Fruit fly (Drosophila melanogaster): Measurements from ENCODE around the gene Oli.

Oli gene

DNA sequence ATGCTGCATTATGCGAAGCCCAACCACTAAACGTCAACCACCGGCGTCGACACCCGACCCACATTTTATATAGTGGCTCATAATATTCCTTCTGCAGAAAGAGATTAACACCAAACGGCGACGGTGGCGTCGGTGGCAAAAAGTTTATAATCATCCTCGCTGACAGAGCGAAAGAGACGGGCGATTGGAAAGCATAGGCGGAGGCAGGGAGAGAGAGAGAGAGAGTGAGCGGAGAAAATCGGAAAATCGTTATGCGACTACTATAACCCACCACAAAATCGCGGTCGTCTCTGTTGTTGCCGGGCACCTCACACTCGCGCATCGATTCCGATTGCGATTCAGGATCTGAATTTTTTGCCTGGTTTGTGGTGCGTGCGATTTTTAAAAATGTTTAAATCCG, at the start of gene Oli:
Gene Oli, plus strand, starts transcription at position 70 of the 400 bp plus-strand sequence.
- no peak for TF ChIP-seq Sin3A (optimal IDR thresholded peaks at IDR 0.05)
- no peak for TF ChIP-seq h (optimal IDR thresholded peaks at IDR 0.05)
- no peak for TF ChIP-seq Myc (optimal IDR thresholded peaks at IDR 0.05)
- no peak for TF ChIP-seq ttk (optimal IDR thresholded peaks at IDR 0.05)
- TF ChIP-seq psq (optimal IDR thresholded peaks at IDR 0.05), result no peak
- TF ChIP-seq insv (optimal IDR thresholded peaks at IDR 0.05), result no peak

DNA sequence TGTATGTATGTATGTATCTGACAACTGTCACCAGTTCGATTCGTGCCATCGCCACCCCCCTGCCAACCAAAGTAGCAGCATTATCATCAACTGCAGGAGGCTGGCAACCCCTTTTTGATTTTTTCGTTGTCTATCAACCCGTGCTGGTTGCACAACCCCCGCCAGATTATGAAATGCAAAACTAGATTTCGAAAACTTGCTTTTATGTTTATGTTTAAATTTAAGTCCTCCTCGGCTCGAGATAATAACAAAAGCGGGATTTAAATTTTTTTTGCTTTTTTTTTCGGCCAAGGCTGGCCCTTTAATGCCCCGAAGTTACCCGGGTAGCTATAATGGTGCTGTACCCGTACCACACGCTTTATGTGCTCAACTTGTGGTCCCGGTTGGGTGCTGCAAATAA, 47.9 kb upstream of the Oli start:
- TF ChIP-seq h (optimal IDR thresholded peaks at IDR 0.05) (no peak), insv (optimal IDR thresholded peaks at IDR 0.05) (no peak), psq (optimal IDR thresholded peaks at IDR 0.05) (no peak), Myc (optimal IDR thresholded peaks at IDR 0.05) (no peak), ttk (optimal IDR thresholded peaks at IDR 0.05) (no peak), Sin3A (optimal IDR thresholded peaks at IDR 0.05) (no peak)

DNA sequence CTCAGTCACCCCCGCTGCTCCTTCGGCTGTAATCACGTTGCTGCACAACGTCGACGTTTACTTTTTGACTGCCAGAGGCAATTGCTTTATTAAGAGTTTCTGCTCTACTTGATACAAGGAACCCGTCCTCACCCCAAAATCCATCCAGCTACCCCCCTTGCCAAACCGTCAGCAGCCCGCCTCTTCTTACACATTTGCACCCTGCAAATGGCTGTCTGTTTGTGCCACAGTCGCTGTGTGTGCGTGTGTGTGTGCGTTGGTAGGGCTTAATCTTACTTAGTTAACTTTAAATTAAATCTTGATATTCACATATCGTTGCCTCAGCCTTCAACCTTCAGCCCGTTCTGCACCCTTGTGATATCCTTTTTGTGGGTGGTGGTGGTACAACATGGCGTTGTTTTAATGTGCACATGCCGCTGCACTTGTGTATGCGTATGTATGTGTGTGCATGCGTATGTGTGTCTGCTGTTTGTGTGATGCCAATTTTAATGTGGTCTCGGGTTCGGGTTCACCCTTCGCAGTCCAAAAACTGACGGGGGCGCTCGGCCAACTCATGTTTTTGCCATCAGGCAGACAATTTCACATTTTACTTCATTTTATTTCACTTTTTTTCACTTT, 46.2 kb upstream of the Oli start:
- TF ChIP-seq psq (optimal IDR thresholded peaks at IDR 0.05) (no peak), Sin3A (optimal IDR thresholded peaks at IDR 0.05) (no peak), insv (optimal IDR thresholded peaks at IDR 0.05) (no peak), h (optimal IDR thresholded peaks at IDR 0.05) (no peak), Myc (optimal IDR thresholded peaks at IDR 0.05) (no peak), ttk (optimal IDR thresholded peaks at IDR 0.05) (no peak)

DNA sequence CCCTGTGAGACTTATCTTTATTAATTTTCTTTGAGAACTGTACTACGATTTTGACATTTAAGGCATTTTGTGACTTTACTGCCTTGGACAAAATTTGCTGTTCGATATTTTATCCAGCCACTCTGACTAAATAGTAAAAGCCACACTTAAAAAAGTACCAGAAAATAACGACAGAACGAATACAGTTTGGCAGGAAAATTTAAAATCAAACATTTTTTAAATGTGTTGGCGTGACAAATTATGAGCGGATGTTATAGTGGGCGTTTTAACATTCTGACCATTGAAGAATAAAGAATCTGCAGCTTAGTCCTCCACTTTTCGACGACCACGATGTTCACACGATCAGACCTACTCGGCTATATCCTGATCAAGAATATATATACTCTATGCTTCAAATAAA, 33.3 kb upstream of the Oli start, which contains the start of gene CG7094:
Gene CG7094, minus strand, starts transcription at position 101 of the 400 bp plus-strand sequence.
- TF ChIP-seq psq (optimal IDR thresholded peaks at IDR 0.05) (no peak), Myc (optimal IDR thresholded peaks at IDR 0.05) (no peak), Sin3A (optimal IDR thresholded peaks at IDR 0.05) (no peak), insv (optimal IDR thresholded peaks at IDR 0.05) (no peak), ttk (optimal IDR thresholded peaks at IDR 0.05) (no peak), h (optimal IDR thresholded peaks at IDR 0.05) (no peak)

DNA sequence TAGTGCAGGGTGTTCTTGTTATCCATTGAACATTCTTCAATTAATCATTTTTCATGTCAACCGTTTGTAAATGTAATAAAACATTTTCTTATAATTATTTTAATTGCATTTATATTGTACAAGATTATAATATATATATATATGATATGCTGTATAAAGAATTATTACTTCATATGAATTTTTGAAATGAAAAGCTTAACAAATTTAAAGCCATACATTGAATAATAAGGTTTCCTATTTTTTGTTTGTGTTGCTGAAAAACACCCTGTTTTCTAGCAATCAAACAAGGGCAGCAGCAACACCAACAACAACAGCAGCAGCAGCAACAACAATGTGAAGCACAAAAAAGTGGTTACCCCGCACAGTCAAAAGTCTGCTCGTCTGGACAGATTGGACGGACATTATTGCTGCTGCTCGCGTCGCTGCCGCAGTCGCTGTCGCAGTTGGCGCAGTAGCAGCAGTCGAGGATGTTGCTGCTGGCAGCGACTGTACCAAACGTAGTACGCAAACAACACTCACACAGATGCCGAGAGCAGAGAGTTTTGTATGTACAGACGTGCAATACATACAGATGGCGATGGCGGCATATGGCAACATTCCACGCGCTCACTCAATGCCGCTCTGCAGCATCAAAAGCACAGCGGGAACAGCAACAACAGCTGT, 30.7 kb upstream of the Oli start:
- TF ChIP-seq psq (optimal IDR thresholded peaks at IDR 0.05), result no peak
- no peak for TF ChIP-seq Myc (optimal IDR thresholded peaks at IDR 0.05)
- no peak for TF ChIP-seq h (optimal IDR thresholded peaks at IDR 0.05)
- TF ChIP-seq Sin3A (optimal IDR thresholded peaks at IDR 0.05), result no peak
- no peak for TF ChIP-seq insv (optimal IDR thresholded peaks at IDR 0.05)
- no peak for TF ChIP-seq ttk (optimal IDR thresholded peaks at IDR 0.05)

DNA sequence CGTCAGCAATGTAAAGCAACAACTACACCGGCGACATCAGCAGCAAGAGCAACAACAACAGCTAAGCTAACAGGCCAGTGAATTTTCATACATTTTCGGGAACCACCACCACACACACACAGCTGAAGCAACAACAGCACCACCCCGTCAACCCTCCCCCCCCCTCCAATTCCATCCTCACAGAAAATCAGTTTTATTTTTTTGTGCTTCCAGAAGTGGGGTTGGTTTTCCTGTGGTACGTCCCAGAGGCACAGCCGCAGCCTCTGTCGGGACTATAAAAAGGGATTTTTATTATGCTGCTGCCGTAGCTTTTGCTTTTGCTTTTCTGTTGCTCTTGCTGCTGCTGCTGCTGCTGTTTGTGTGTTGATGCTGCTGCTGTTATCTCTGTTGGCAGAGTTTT, 29.7 kb upstream of the Oli start:
- no peak for TF ChIP-seq ttk (optimal IDR thresholded peaks at IDR 0.05)
- TF ChIP-seq psq (optimal IDR thresholded peaks at IDR 0.05), result no peak
- TF ChIP-seq Sin3A (optimal IDR thresholded peaks at IDR 0.05), result no peak
- TF ChIP-seq Myc (optimal IDR thresholded peaks at IDR 0.05), result no peak
- no peak for TF ChIP-seq insv (optimal IDR thresholded peaks at IDR 0.05)
- no peak for TF ChIP-seq h (optimal IDR thresholded peaks at IDR 0.05)

- TF ChIP-seq Sin3A (optimal IDR thresholded peaks at IDR 0.05) (no peak), Myc (optimal IDR thresholded peaks at IDR 0.05) (no peak), h (optimal IDR thresholded peaks at IDR 0.05) (no peak), insv (optimal IDR thresholded peaks at IDR 0.05) (no peak), ttk (optimal IDR thresholded peaks at IDR 0.05) (no peak), psq (optimal IDR thresholded peaks at IDR 0.05) (no peak)
Observed at dm6 chr2L:17560125-17561019, 28.6 kb upstream of the Oli start.

- TF ChIP-seq Myc (optimal IDR thresholded peaks at IDR 0.05), result no peak
- no peak for TF ChIP-seq insv (optimal IDR thresholded peaks at IDR 0.05)
- no peak for TF ChIP-seq psq (optimal IDR thresholded peaks at IDR 0.05)
- TF ChIP-seq ttk (optimal IDR thresholded peaks at IDR 0.05), result no peak
- TF ChIP-seq Sin3A (optimal IDR thresholded peaks at IDR 0.05), result no peak
- TF ChIP-seq h (optimal IDR thresholded peaks at IDR 0.05), result no peak
Observed at dm6 chr2L:17561914-17562313, 27.1 kb upstream of the Oli start.

dm6 chr2L:17564682-17565081, 24.3 kb upstream of the Oli start:
- TF ChIP-seq h (optimal IDR thresholded peaks at IDR 0.05) (no peak), ttk (optimal IDR thresholded peaks at IDR 0.05) (no peak), insv (optimal IDR thresholded peaks at IDR 0.05) (no peak), psq (optimal IDR thresholded peaks at IDR 0.05) (no peak), Myc (optimal IDR thresholded peaks at IDR 0.05) (no peak), Sin3A (optimal IDR thresholded peaks at IDR 0.05) (no peak)

DNA sequence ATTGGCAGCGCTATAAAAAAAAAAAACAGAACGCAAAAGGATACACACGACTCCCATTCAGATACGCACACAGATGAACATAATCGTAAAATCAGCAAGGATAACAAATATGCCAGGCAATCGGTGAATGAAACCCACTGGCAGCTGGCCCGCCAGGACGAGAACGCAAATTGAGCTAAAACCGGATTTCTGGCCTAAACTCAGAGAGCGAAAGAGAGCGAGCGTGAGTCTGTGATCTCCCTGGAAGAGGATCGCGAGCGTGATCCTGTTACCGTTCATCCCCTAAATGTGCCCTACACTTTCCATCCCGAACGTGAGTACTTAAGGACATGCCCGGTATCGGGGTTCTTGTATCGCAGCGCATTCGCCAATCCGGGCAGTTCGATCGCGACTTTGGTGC, 23.2 kb upstream of the Oli start:
- TF ChIP-seq psq (optimal IDR thresholded peaks at IDR 0.05) (no peak), insv (optimal IDR thresholded peaks at IDR 0.05) (no peak), Sin3A (optimal IDR thresholded peaks at IDR 0.05) (no peak), ttk (optimal IDR thresholded peaks at IDR 0.05) (no peak), Myc (optimal IDR thresholded peaks at IDR 0.05) (no peak), h (optimal IDR thresholded peaks at IDR 0.05) (no peak)

dm6 chr2L:17573063-17573462, 15.9 kb upstream of the Oli start:
- TF ChIP-seq Myc (optimal IDR thresholded peaks at IDR 0.05), result no peak
- TF ChIP-seq Sin3A (optimal IDR thresholded peaks at IDR 0.05), result no peak
- no peak for TF ChIP-seq ttk (optimal IDR thresholded peaks at IDR 0.05)
- TF ChIP-seq psq (optimal IDR thresholded peaks at IDR 0.05), result no peak
- TF ChIP-seq h (optimal IDR thresholded peaks at IDR 0.05), result no peak
- TF ChIP-seq insv (optimal IDR thresholded peaks at IDR 0.05), result no peak
